Fruit fly (Drosophila melanogaster): ENCODE measurements around the gene CG5664.
A peak's percentile ranks its signal among the peaks of the same experiment; 100 is the strongest.

Gene CG5664

DNA sequence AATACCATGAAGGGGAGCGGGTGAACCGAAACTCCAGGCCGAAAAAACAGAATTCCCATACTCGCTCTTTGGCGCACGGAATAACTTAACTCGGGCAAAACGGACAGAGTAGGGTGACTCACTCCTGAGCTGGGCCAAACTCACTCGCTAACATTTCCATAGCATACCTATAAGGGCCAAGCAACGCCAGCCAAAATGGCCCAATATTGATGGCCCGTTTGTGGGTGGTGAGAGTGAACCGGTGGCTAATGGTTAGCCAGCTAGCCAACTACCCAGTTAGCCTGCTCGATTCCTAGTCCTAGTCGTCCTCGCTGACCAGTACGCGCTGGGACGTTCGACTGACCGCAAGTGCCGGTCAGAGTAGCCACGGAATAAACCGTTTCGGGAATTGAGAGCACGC, 13.7 kb downstream of the CG5664 start, which contains the start of gene CG33288:
CG33288 (plus strand) TSS at position 301 of the 400 bp plus-strand sequence.
- TF ChIP-seq Mnt (GFP tag; optimal IDR thresholded peaks at IDR 0.05) (no peak), toe (GFP tag; optimal IDR thresholded peaks at IDR 0.05) (no peak)

DNA sequence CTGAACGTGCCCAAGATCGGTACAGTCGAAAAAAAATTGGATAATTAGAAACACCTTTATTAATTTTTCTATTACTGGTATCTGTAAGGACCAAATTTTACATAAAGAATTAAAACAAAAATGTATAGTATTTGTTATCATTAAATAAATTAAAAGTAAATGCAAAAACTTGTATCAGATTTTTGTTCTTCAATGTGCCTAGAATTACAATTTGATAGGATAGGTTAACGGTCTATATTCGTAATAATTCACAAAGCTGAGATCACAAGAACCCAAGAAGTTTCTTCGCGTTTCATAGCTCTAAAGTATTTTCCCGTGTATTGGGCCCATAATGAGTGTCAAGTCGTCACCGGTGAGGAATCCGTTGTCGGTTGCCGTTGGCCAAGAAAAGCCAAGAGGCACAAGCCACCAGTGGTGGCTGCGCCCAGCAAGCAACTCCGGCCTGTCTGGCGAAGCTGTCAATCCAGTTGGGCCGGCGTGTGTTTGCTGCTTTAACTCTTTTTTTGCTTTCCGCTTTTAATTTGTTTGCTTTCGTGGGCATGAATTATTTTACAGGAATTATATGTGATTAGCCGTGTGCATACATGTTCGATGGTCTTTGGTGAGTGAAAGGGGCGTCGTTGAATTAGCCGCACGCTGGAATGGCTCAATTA, 23.2 kb downstream of the CG5664 start:
- no peak for TF ChIP-seq toe (GFP tag; optimal IDR thresholded peaks at IDR 0.05)
- TF ChIP-seq Mnt (GFP tag; optimal IDR thresholded peaks at IDR 0.05): no peak
- TF ChIP-seq Hr96 (GFP tag; optimal IDR thresholded peaks at IDR 0.05): no peak
- TF ChIP-seq tj (GFP tag; optimal IDR thresholded peaks at IDR 0.05): no peak
- no peak for TF ChIP-seq CG14711 (tag; optimal IDR thresholded peaks at IDR 0.05)
- no peak for TF ChIP-seq CG7101 (tag; optimal IDR thresholded peaks at IDR 0.05)
- no peak for TF ChIP-seq Clk (GFP tag; optimal IDR thresholded peaks at IDR 0.05)
- TF ChIP-seq Crg-1 (GFP tag; optimal IDR thresholded peaks at IDR 0.05): no peak
- TF ChIP-seq kay (GFP tag; ENCODE audit: borderline replicate concordance): no peak
- no peak for TF ChIP-seq CG1620 (GFP tag; optimal IDR thresholded peaks at IDR 0.05)
- no peak for TF ChIP-seq CG33017 (tag; optimal IDR thresholded peaks at IDR 0.05)
- TF ChIP-seq bab1 (GFP tag; optimal IDR thresholded peaks at IDR 0.05): no peak
- TF ChIP-seq pad (GFP tag; optimal IDR thresholded peaks at IDR 0.05): no peak
- TF ChIP-seq CG11617 (GFP tag; optimal IDR thresholded peaks at IDR 0.05): no peak
- TF ChIP-seq CG5204 (GFP tag; optimal IDR thresholded peaks at IDR 0.05): no peak
- TF ChIP-seq CG12768 (GFP tag; optimal IDR thresholded peaks at IDR 0.05): no peak

DNA sequence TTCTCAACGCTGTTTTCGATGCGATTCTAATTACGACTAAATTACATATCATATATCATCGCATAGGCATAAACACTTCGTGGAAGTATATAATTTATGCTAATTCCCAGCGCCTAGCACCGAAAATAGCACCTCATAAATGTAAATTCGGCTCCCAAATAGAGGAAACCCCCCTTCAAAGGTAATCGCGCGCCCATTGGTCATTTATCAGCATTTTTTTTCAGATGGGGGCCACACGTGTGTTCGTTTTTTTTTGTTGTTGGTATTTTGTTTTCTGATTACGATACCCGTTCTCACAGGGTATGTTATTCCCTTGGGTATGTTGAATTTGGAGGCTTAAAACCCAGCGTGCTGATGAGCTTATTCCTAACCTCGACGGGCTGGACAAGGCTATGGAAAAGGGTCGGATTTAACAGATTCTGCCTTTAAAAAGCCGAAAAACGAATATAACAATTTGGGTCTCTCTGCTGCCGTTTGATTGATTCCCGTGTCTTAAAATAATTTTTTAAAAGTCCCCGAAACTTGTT, 24.2 kb downstream of the CG5664 start:
- TF ChIP-seq Mnt (GFP tag; optimal IDR thresholded peaks at IDR 0.05) (no peak), cnc (optimal IDR thresholded peaks at IDR 0.05) (no peak), CG33017 (tag; optimal IDR thresholded peaks at IDR 0.05) (no peak), CG11617 (GFP tag; optimal IDR thresholded peaks at IDR 0.05) (no peak), kay (GFP tag; ENCODE audit: borderline replicate concordance) (no peak), tj (GFP tag; optimal IDR thresholded peaks at IDR 0.05) (no peak), CG5204 (GFP tag; optimal IDR thresholded peaks at IDR 0.05) (no peak), bab1 (GFP tag; optimal IDR thresholded peaks at IDR 0.05) (no peak), CG7101 (tag; optimal IDR thresholded peaks at IDR 0.05) (no peak), CG7045 (GFP tag; optimal IDR thresholded peaks at IDR 0.05) (no peak)

DNA sequence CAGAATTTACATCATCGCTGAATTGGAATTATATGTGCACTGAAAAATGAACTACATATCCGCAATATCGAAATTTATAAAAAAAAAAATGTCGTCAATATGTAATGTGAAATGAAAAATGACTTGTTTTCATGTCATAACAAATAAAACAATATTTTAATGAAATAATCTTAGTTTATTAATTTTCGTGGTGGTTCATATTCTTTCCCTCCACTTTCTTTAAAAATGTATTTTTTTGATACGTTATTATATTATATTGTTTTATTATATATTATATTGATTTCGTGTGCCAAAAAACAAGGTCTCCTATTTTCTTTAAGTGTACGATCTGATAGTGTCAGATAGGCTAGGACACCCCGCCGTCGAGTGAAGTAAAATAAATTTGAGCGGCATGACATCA, 26.8 kb downstream of the CG5664 start:
- TF ChIP-seq ovo (GFP tag; optimal IDR thresholded peaks at IDR 0.05) (no peak), CG14711 (tag; optimal IDR thresholded peaks at IDR 0.05) (peak; percentile 12), kay (GFP tag; ENCODE audit: borderline replicate concordance) (peak; percentile 32)

DNA sequence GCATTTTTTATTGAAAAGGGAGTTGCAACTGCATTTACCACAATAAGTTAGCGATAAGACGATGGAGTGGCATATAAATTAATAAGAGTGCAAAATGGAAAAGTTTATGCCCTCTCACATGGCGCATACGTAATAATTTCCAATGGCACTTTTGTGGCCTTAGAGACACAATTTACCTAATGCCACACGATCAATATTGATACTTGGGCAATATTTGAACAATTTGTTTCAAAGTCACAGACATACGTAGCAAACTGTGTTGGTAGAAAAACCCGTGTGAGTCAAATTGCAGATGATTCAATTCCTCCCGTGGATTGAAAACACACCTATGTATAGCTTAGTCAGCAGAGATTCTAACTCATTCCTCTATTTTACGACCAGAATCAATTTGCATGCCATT, 29.0 kb downstream of the CG5664 start:
- TF ChIP-seq CG11617 (GFP tag; optimal IDR thresholded peaks at IDR 0.05) (peak; percentile 54), cnc (optimal IDR thresholded peaks at IDR 0.05) (no peak), CG7101 (tag; optimal IDR thresholded peaks at IDR 0.05) (peak; percentile 84), CG14711 (tag; optimal IDR thresholded peaks at IDR 0.05) (peak; percentile 65), CG7045 (GFP tag; optimal IDR thresholded peaks at IDR 0.05) (peak; percentile 63), Mnt (GFP tag; optimal IDR thresholded peaks at IDR 0.05) (peak; percentile 51), CG12768 (GFP tag; optimal IDR thresholded peaks at IDR 0.05) (peak; percentile 70), bab1 (GFP tag; optimal IDR thresholded peaks at IDR 0.05) (no peak), toe (GFP tag; optimal IDR thresholded peaks at IDR 0.05) (peak; percentile 60), Clk (GFP tag; optimal IDR thresholded peaks at IDR 0.05) (peak; percentile 51), ovo (GFP tag; optimal IDR thresholded peaks at IDR 0.05) (peak; percentile 81), tj (GFP tag; optimal IDR thresholded peaks at IDR 0.05) (peak; percentile 24), cic (GFP tag; optimal IDR thresholded peaks at IDR 0.05) (peak; percentile 55), Hr96 (GFP tag; optimal IDR thresholded peaks at IDR 0.05) (peak; percentile 45), Crg-1 (GFP tag; optimal IDR thresholded peaks at IDR 0.05) (peak; percentile 92), CG33017 (tag; optimal IDR thresholded peaks at IDR 0.05) (peak; percentile 66), kay (GFP tag; ENCODE audit: borderline replicate concordance) (peak; percentile 65), CG5204 (GFP tag; optimal IDR thresholded peaks at IDR 0.05) (peak; percentile 26), pad (GFP tag; optimal IDR thresholded peaks at IDR 0.05) (peak; percentile 45), CG1620 (GFP tag; optimal IDR thresholded peaks at IDR 0.05) (peak; percentile 69)

DNA sequence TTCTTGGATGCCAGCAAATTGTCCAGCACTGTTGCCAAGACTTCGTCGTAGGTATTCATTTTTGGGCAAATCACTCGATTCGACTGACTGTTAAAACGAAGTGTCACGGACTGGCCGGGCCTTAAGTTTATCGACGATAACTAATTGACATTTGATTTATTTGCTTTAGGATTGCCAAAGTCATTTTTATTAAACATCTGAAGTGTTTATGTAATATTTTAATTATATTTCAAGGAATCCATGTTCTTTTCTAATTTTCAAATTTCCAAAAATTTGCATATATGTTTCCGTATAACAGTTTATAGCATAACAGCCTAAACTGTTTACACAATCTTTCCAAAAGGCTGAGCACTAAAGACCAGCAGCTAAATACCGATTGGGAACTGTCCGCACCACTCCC, 34.5 kb downstream of the CG5664 start, which contains the start of gene sa:
sa (minus strand) TSS at position 101 of the 400 bp plus-strand sequence.
- TF ChIP-seq CG33017 (tag; optimal IDR thresholded peaks at IDR 0.05): no peak
- no peak for TF ChIP-seq tj (GFP tag; optimal IDR thresholded peaks at IDR 0.05)
- TF ChIP-seq CG7101 (tag; optimal IDR thresholded peaks at IDR 0.05): no peak
- no peak for TF ChIP-seq CG5204 (GFP tag; optimal IDR thresholded peaks at IDR 0.05)
- TF ChIP-seq CG14711 (tag; optimal IDR thresholded peaks at IDR 0.05): no peak
- no peak for TF ChIP-seq CG1620 (GFP tag; optimal IDR thresholded peaks at IDR 0.05)
- TF ChIP-seq cic (GFP tag; optimal IDR thresholded peaks at IDR 0.05): no peak
- TF ChIP-seq Hr96 (GFP tag; optimal IDR thresholded peaks at IDR 0.05): no peak
- no peak for TF ChIP-seq Crg-1 (GFP tag; optimal IDR thresholded peaks at IDR 0.05)
- TF ChIP-seq bab1 (GFP tag; optimal IDR thresholded peaks at IDR 0.05): no peak

DNA sequence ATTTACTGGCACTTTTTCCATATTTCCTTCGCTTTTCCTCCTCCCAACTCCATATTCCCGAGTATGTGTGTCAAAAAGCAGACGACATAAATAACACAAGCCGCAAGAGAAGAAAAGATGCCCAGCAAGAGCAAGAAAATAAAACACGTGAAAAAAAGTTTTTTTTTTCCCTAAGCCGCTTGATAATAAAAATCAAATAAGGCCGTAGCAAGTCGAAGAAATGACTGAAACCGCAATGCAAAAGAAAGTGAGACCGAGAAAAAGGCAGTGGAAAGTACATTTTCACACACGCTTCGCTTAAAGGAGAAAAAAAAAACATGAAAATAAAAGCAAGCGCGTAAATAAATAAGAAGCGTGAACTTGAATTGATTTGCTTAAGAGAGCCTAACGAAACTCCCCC, 38.6 kb downstream of the CG5664 start:
- TF ChIP-seq ovo (GFP tag; optimal IDR thresholded peaks at IDR 0.05) (no peak), CG11617 (GFP tag; optimal IDR thresholded peaks at IDR 0.05) (no peak), Mnt (GFP tag; optimal IDR thresholded peaks at IDR 0.05) (no peak), CG7045 (GFP tag; optimal IDR thresholded peaks at IDR 0.05) (no peak), Hr96 (GFP tag; optimal IDR thresholded peaks at IDR 0.05) (no peak), Crg-1 (GFP tag; optimal IDR thresholded peaks at IDR 0.05) (no peak), bab1 (GFP tag; optimal IDR thresholded peaks at IDR 0.05) (no peak)

Measured in whole organism, adult.